Worm (Caenorhabditis elegans) whole organism, L2 larva: ENCODE measurements around the gene ZK54.3.

Experiments used
- aly-2 ChIP-seq: fragments of 150-350 bp; optimal IDR thresholded peaks from 2 replicates; lab custom pipeline; 2014; ENCODE audit warnings: missing biosample characterization, missing genetic modification characterization
- ama-1 ChIP-seq: fragments of 150-350 bp; optimal IDR thresholded peaks from 2 replicates; lab custom pipeline; 2018; ENCODE audit warnings: inconsistent platforms
- elt-1 ChIP-seq: fragments of 150-350 bp; optimal IDR thresholded peaks from 2 replicates; lab custom pipeline; 2014; ENCODE audit warnings: missing biosample characterization, missing genetic modification characterization
- nhr-23 ChIP-seq: fragments of 150-350 bp; optimal IDR thresholded peaks from 2 replicates; lab custom pipeline; 2014; ENCODE audit warnings: missing biosample characterization, missing genetic modification reagents, missing genetic modification characterization
- nhr-237 ChIP-seq: fragments of 150-350 bp; optimal IDR thresholded peaks from 2 replicates; lab custom pipeline; 2014; ENCODE audit warnings: missing biosample characterization, missing genetic modification characterization

ce11 chrX:17421532-17422078 is 45.2 kb downstream of the ZK54.3 start, which contains the start of gene osm-11:
- TF ChIP-seq elt-1 (tag; lab: Kevin White, UChicago), result no peak
- TF ChIP-seq nhr-237 (tag; lab: Kevin White, UChicago), result no peak
- TF ChIP-seq nhr-23 (tag; lab: Kevin White, UChicago), result no peak
- TF ChIP-seq ama-1 (lab: Kevin White, UChicago), result no peak
- TF ChIP-seq aly-2, result no peak
